Worm (Caenorhabditis elegans) whole organism, young adult: ENCODE measurements around the gene clec-161.

ENCODE experiments used
- B0035.1 ChIP-seq: sonication (generic microtip); optimal IDR thresholded peaks from 2 replicates; lab custom pipeline; 2016; ENCODE audit warnings: missing genetic modification characterization, mild to moderate bottlenecking, missing compliant biosample characterization, missing genotype, missing genetic modification reagents
- C17E4.6 ChIP-seq: fragments of 200-800 bp; sonication (Bioruptor generic); IDR thresholded peaks from 2 replicates; pipeline ENCODE4 v1.3.6; 2022; ENCODE audit warnings: missing genetic modification reagents, missing genetic modification characterization, missing compliant biosample characterization
- D2030.7 ChIP-seq: fragments of 200-800 bp; sonication (Bioruptor generic); IDR thresholded peaks from 2 replicates; pipeline ENCODE4 v1.3.6; 2022; ENCODE audit warnings: missing genetic modification reagents, missing genetic modification characterization, missing compliant biosample characterization
- F33H1.4 ChIP-seq: fragments of 200-800 bp; sonication (Bioruptor generic); IDR thresholded peaks from 2 replicates; pipeline ENCODE4 v1.3.6; 2022; ENCODE audit warnings: missing genetic modification reagents, missing genetic modification characterization, missing compliant biosample characterization
- F37B4.10 ChIP-seq: fragments of 200-800 bp; sonication (Bioruptor generic); IDR thresholded peaks from 2 replicates; pipeline ENCODE4 v1.3.6; 2022; ENCODE audit warnings: missing genetic modification characterization, missing compliant biosample characterization
- F39B2.1 ChIP-seq: fragments of 200-800 bp; sonication (Bioruptor generic); IDR thresholded peaks from 2 replicates; pipeline ENCODE4 v1.3.6; 2022; ENCODE audit warnings: missing genetic modification reagents, missing genetic modification characterization, missing compliant biosample characterization
- K11D2.4 ChIP-seq: fragments of 200-800 bp; sonication (Bioruptor generic); IDR thresholded peaks from 2 replicates; pipeline ENCODE4 v1.3.6; 2022; ENCODE audit warnings: missing genetic modification reagents, missing genetic modification characterization, missing compliant biosample characterization
- Y53G8AR.9 ChIP-seq: fragments of 200-800 bp; sonication (Bioruptor generic); conservative IDR thresholded peaks from 2 replicates; pipeline ENCODE4 v1.3.6; 2022; ENCODE audit warnings: missing genetic modification reagents, missing genetic modification characterization, missing compliant biosample characterization
- aptf-2 ChIP-seq: fragments of 200-800 bp; sonication (Bioruptor generic); conservative IDR thresholded peaks from 2 replicates; pipeline ENCODE4 v1.3.6; 2022; ENCODE audit warnings: missing genetic modification reagents, missing genetic modification characterization, missing compliant biosample characterization
- aptf-3 ChIP-seq: fragments of 200-800 bp; sonication (Bioruptor generic); IDR thresholded peaks from 2 replicates; pipeline ENCODE4 v1.3.6; 2022; ENCODE audit warnings: missing genetic modification characterization, missing compliant biosample characterization
- attf-5 ChIP-seq: fragments of 200-800 bp; sonication (Bioruptor generic); optimal IDR thresholded peaks from 2 replicates; lab custom pipeline; 2018; ENCODE audit warnings: mild to moderate bottlenecking, missing genetic modification characterization, missing compliant biosample characterization
- bed-2 ChIP-seq: fragments of 200-800 bp; sonication (Bioruptor generic); IDR thresholded peaks from 2 replicates; pipeline ENCODE4 v1.3.6; 2022; ENCODE audit warnings: missing genetic modification reagents, missing genetic modification characterization, missing compliant biosample characterization
- ccch-3 ChIP-seq: fragments of 200-800 bp; sonication (Bioruptor generic); optimal IDR thresholded peaks from 2 replicates; lab custom pipeline; 2018; ENCODE audit warnings: mild to moderate bottlenecking, missing genetic modification characterization, missing compliant biosample characterization
- cebp-2 ChIP-seq: fragments of 200-800 bp; sonication (Bioruptor generic); IDR thresholded peaks from 2 replicates; pipeline ENCODE4 v1.3.6; 2022; ENCODE audit warnings: missing genetic modification characterization, missing compliant biosample characterization
- ceh-40 ChIP-seq: fragments of 200-800 bp; sonication (Bioruptor generic); IDR thresholded peaks from 2 replicates; pipeline ENCODE4 v1.3.6; 2022; ENCODE audit warnings: missing genetic modification characterization, missing compliant biosample characterization
- ceh-79 ChIP-seq: sonication (generic microtip); optimal IDR thresholded peaks from 2 replicates; lab custom pipeline; 2017; ENCODE audit warnings: mild to moderate bottlenecking, missing genetic modification characterization, missing compliant biosample characterization
- dox-1 ChIP-seq: fragments of 200-800 bp; sonication (Bioruptor generic); IDR thresholded peaks from 2 replicates; pipeline ENCODE4 v1.3.6; 2022; ENCODE audit warnings: missing genetic modification reagents, missing genetic modification characterization, missing compliant biosample characterization
- dpff-1 ChIP-seq: sonication (generic microtip); optimal IDR thresholded peaks from 2 replicates; lab custom pipeline; 2017; ENCODE audit warnings: mild to moderate bottlenecking, missing genetic modification characterization, missing compliant biosample characterization
- dpl-1 ChIP-seq: fragments of 150-350 bp; optimal IDR thresholded peaks from 2 replicates; lab custom pipeline; 2014; ENCODE audit warnings: missing biosample characterization, missing genetic modification reagents, missing genetic modification characterization
- efl-1 ChIP-seq: fragments of 150-350 bp; optimal IDR thresholded peaks from 2 replicates; lab custom pipeline; 2014; ENCODE audit warnings: missing biosample characterization, missing genetic modification reagents, missing genetic modification characterization
- ekl-4 ChIP-seq: fragments of 200-800 bp; sonication (Bioruptor generic); IDR thresholded peaks from 2 replicates; pipeline ENCODE4 v1.3.6; 2022; ENCODE audit warnings: missing genetic modification reagents, missing genetic modification characterization, missing compliant biosample characterization
- hmg-1.2 ChIP-seq: fragments of 200-800 bp; sonication (Bioruptor generic); IDR thresholded peaks from 2 replicates; pipeline ENCODE4 v1.3.6; 2022; ENCODE audit warnings: missing genetic modification reagents, missing genetic modification characterization, missing compliant biosample characterization
- hrde-1 ChIP-seq: sonication (generic microtip); optimal IDR thresholded peaks from 2 replicates; lab custom pipeline; 2016; ENCODE audit warnings: missing genetic modification characterization, mild to moderate bottlenecking, missing compliant biosample characterization, moderate library complexity, missing genotype, missing genetic modification reagents, borderline replicate concordance
- hsf-1 ChIP-seq: fragments of 200-800 bp; sonication (Bioruptor generic); IDR thresholded peaks from 2 replicates; pipeline ENCODE4 v1.3.6; 2022; ENCODE audit warnings: missing genetic modification reagents, missing genetic modification characterization, missing compliant biosample characterization
- let-607 ChIP-seq, 2 experiments: fragments of 200-800 bp in 1 of 2; sonication (Bioruptor generic) in 1 of 2; sonication (generic microtip) in 1 of 2; optimal IDR thresholded peaks; 2 replicates each; lab custom pipeline; 2016 to 2018; ENCODE audit warnings: mild to moderate bottlenecking in 2 of 2, missing compliant biosample characterization in 2 of 2, missing genetic modification characterization in 2 of 2, moderate library complexity in 2 of 2, missing genotype in 1 of 2
- lin-54 ChIP-seq: fragments of 200-800 bp; sonication (Bioruptor generic); optimal IDR thresholded peaks from 2 replicates; lab custom pipeline; 2018; ENCODE audit warnings: mild to moderate bottlenecking, missing genetic modification characterization, missing compliant biosample characterization
- lsl-1 ChIP-seq: fragments of 200-800 bp; sonication (Bioruptor generic); optimal IDR thresholded peaks from 2 replicates; lab custom pipeline; 2018; ENCODE audit warnings: mild to moderate bottlenecking, missing genetic modification characterization, moderate library complexity, missing compliant biosample characterization
- madf-6 ChIP-seq: fragments of 200-800 bp; sonication (Bioruptor generic); IDR thresholded peaks from 2 replicates; pipeline ENCODE4 v1.3.6; 2022; ENCODE audit warnings: missing genetic modification reagents, missing genetic modification characterization, missing compliant biosample characterization
- madf-8 ChIP-seq: fragments of 200-800 bp; sonication (Bioruptor generic); conservative IDR thresholded peaks from 2 replicates; pipeline ENCODE4 v1.3.6; 2022; ENCODE audit warnings: missing genetic modification reagents, missing genetic modification characterization, missing compliant biosample characterization
- mcd-1 ChIP-seq: fragments of 200-800 bp; sonication (Bioruptor generic); IDR thresholded peaks from 2 replicates; pipeline ENCODE4 v1.3.6; 2022; ENCODE audit warnings: missing genetic modification reagents, missing genetic modification characterization, missing compliant biosample characterization
- mes-4 ChIP-seq: sonication (generic microtip); optimal IDR thresholded peaks from 2 replicates; lab custom pipeline; 2016; ENCODE audit warnings: missing genotype, missing genetic modification characterization, missing compliant biosample characterization
- nfya-1 ChIP-seq: sonication (generic microtip); optimal IDR thresholded peaks from 2 replicates; lab custom pipeline; 2017; ENCODE audit warnings: antibody characterized with exemption, missing compliant biosample characterization, missing genetic modification characterization, borderline replicate concordance; ENCODE audit not compliant: insufficient read depth
- nfya-2 ChIP-seq: fragments of 200-800 bp; sonication (Bioruptor generic); IDR thresholded peaks from 2 replicates; pipeline ENCODE4 v1.3.6; 2022; ENCODE audit warnings: missing genetic modification reagents, missing genetic modification characterization, missing compliant biosample characterization
- nhr-120 ChIP-seq: fragments of 200-800 bp; sonication (Bioruptor generic); IDR thresholded peaks from 2 replicates; pipeline ENCODE4 v1.3.6; 2022; ENCODE audit warnings: missing genetic modification characterization, missing compliant biosample characterization
- rec-8 ChIP-seq, 2 experiments: sonication (generic microtip); optimal IDR thresholded peaks; 2 replicates each; lab custom pipeline; 2016; ENCODE audit warnings: mild to moderate bottlenecking in 2 of 2, missing genetic modification characterization in 2 of 2, missing genetic modification reagents in 2 of 2, missing genotype in 2 of 2, missing biosample characterization in 1 of 2, missing compliant biosample characterization in 1 of 2, moderate library complexity in 1 of 2
- rpc-1 ChIP-seq, 2 experiments: fragments of 150-350 bp in 1 of 2; sonication (generic microtip) in 1 of 2; optimal IDR thresholded peaks; 2 replicates each; lab custom pipeline; 2014 to 2018; ENCODE audit warnings: missing biosample characterization in 1 of 2, missing genetic modification characterization in 1 of 2, missing genetic modification reagents in 1 of 2, missing genotype in 1 of 2
- sdz-38 ChIP-seq: sonication (generic microtip); optimal IDR thresholded peaks from 2 replicates; lab custom pipeline; 2016; ENCODE audit warnings: missing genotype, missing genetic modification characterization, missing compliant biosample characterization
- snpc-1.3 ChIP-seq: sonication (generic microtip); optimal IDR thresholded peaks from 2 replicates; lab custom pipeline; 2017; ENCODE audit warnings: missing genetic modification characterization, mild to moderate bottlenecking, missing compliant biosample characterization, antibody characterized with exemption, moderate library complexity, missing genotype, missing genetic modification reagents; ENCODE audit not compliant: insufficient read depth
- sptf-2 ChIP-seq: fragments of 200-800 bp; sonication (Bioruptor generic); optimal IDR thresholded peaks from 2 replicates; lab custom pipeline; 2018; ENCODE audit warnings: mild to moderate bottlenecking, missing genetic modification characterization, missing compliant biosample characterization
- tbx-9 ChIP-seq: sonication (generic microtip); optimal IDR thresholded peaks from 2 replicates; lab custom pipeline; 2016; ENCODE audit warnings: borderline replicate concordance, missing genetic modification characterization, inconsistent platforms, missing compliant biosample characterization
- unc-62 ChIP-seq: fragments of 150-350 bp; optimal IDR thresholded peaks from 2 replicates; lab custom pipeline; 2014; ENCODE audit warnings: missing biosample characterization, missing genetic modification reagents, missing genetic modification characterization
- zfh-2 ChIP-seq: fragments of 200-800 bp; sonication (Bioruptor generic); conservative IDR thresholded peaks from 2 replicates; pipeline ENCODE4 v1.3.6; 2022; ENCODE audit warnings: missing genetic modification reagents, missing genetic modification characterization, missing compliant biosample characterization
- ztf-18 ChIP-seq: sonication (generic microtip); optimal IDR thresholded peaks from 2 replicates; lab custom pipeline; 2016; ENCODE audit warnings: missing genotype, mild to moderate bottlenecking, missing genetic modification characterization, missing compliant biosample characterization
- ztf-26 ChIP-seq: sonication (generic microtip); optimal IDR thresholded peaks from 2 replicates; lab custom pipeline; 2017; ENCODE audit warnings: missing genetic modification characterization, missing compliant biosample characterization

Gene clec-161

ce11 chrIII:9615114-9615513 is 6.6 kb upstream of the clec-161 start (continued):
- no peak for TF ChIP-seq rpc-1 (optimal IDR thresholded peaks at IDR 0.05; lab: Kevin White, UChicago)
- no peak for TF ChIP-seq rpc-1 (tag; optimal IDR thresholded peaks at IDR 0.05; lab: Kevin White, UChicago)
- TF ChIP-seq C17E4.6 (GFP tag; lab: Robert Waterston, UW) = peak; percentile 41; the same call in 1 of the 2 replicates
- 0 out of 2 replicates have a peak, but pooled peaks have one; percentile 11 for TF ChIP-seq nfya-2 (GFP tag; lab: Robert Waterston, UW)
- TF ChIP-seq attf-5 (GFP tag; lab: Kevin White, UChicago) = peak; percentile 17
- no peak for TF ChIP-seq rec-8 (tag; optimal IDR thresholded peaks at IDR 0.05; lab: Kevin White, UChicago)
- no peak for TF ChIP-seq ccch-3
- TF ChIP-seq nfya-1 (tag; lab: Kevin White, UChicago) = no peak
- peak; percentile 62 for TF ChIP-seq lsl-1 (GFP tag; lab: Kevin White, UChicago)
- peak; percentile 68 for TF ChIP-seq ekl-4
- TF ChIP-seq madf-6 (GFP tag; lab: Robert Waterston, UW) = peak; percentile 83
- TF ChIP-seq lin-54 = peak; percentile 63
- TF ChIP-seq zfh-2 (GFP tag; lab: Robert Waterston, UW) = no peak
- TF ChIP-seq ceh-79 = no peak
- TF ChIP-seq sptf-2 (GFP tag; lab: Kevin White, UChicago) = no peak
- peak; percentile 72 for TF ChIP-seq hrde-1 (tag; lab: Kevin White, UChicago)
- 0 out of 2 replicates have a peak, but pooled peaks have one; percentile 18 for TF ChIP-seq ceh-40
- TF ChIP-seq unc-62 (GFP tag; lab: Kevin White, UChicago) = no peak
- TF ChIP-seq tbx-9 (tag; lab: Kevin White, UChicago) = no peak
- no peak for TF ChIP-seq dox-1 (GFP tag; lab: Robert Waterston, UW)
- no peak for TF ChIP-seq ztf-26 (tag; lab: Kevin White, UChicago)
- peak; percentile 58 for TF ChIP-seq snpc-1.3 (tag; lab: Kevin White, UChicago)
- peak; percentile 84 for TF ChIP-seq hsf-1 (GFP tag; lab: Robert Waterston, UW)
- peak; percentile 54; the same call in 1 of the 2 replicates for TF ChIP-seq madf-8
- no peak for TF ChIP-seq B0035.1

- TF ChIP-seq ztf-18 (tag; lab: Kevin White, UChicago) (peak; percentile 6), mcd-1 (GFP tag; lab: Robert Waterston, UW) (peak; percentile 83), nhr-120 (GFP tag; lab: Robert Waterston, UW) (no peak), lsl-1 (GFP tag; lab: Kevin White, UChicago) (peak; percentile 29), nfya-2 (GFP tag; lab: Robert Waterston, UW) (no peak), lin-54 (peak; percentile 56), madf-8 (peak; percentile 19; the same call in 1 of the 2 replicates), D2030.7 (peak; percentile 25; the same call in 1 of the 2 replicates), F33H1.4 (GFP tag; lab: Robert Waterston, UW) (peak; percentile 30; the same call in 1 of the 2 replicates), efl-1 (GFP tag; lab: Kevin White, UChicago) (peak; percentile 73), madf-6 (GFP tag; lab: Robert Waterston, UW) (peak; percentile 56; the same call in 1 of the 2 replicates), dpl-1 (GFP tag; lab: Kevin White, UChicago) (peak; percentile 32), dpff-1 (tag; lab: Kevin White, UChicago) (no peak)
These were observed 5.7 kb upstream of the clec-161 start, which contains the start of the genes pri-1 and F58A4.6 for ce11 chrIII:9614211-9614610. Gene pri-1, minus strand, starts transcription at chrIII:9614281. Gene F58A4.6, plus strand, starts transcription at chrIII:9614482.

- no peak for TF ChIP-seq sdz-38
- no peak for TF ChIP-seq Y53G8AR.9 (GFP tag; lab: Robert Waterston, UW)
- TF ChIP-seq bed-2 (GFP tag; lab: Robert Waterston, UW) = no peak
- no peak for TF ChIP-seq efl-1 (GFP tag; lab: Kevin White, UChicago)
- no peak for TF ChIP-seq cebp-2 (GFP tag; lab: Robert Waterston, UW)
- TF ChIP-seq K11D2.4 = no peak
- TF ChIP-seq F39B2.1 = no peak
- no peak for TF ChIP-seq let-607 (tag; optimal IDR thresholded peaks at IDR 0.05; lab: Kevin White, UChicago)
- no peak for TF ChIP-seq lsl-1 (GFP tag; lab: Kevin White, UChicago)
- no peak for TF ChIP-seq dpl-1 (GFP tag; lab: Kevin White, UChicago)
- TF ChIP-seq aptf-2 (GFP tag; lab: Robert Waterston, UW) = no peak
- TF ChIP-seq hmg-1.2 (GFP tag; lab: Robert Waterston, UW) = no peak
- TF ChIP-seq F37B4.10 (GFP tag; lab: Robert Waterston, UW) = no peak
- TF ChIP-seq mes-4 (tag; lab: Kevin White, UChicago) = no peak
- TF ChIP-seq aptf-3 = no peak
These were observed 3.5 kb upstream of the clec-161 start, which contains the start of gene bbs-4 for ce11 chrIII:9612097-9612496. Gene bbs-4, minus strand, starts transcription at chrIII:9612197.
